Worm (Caenorhabditis elegans) whole organism, L1 larva: Measurements from ENCODE around the gene set-22.

Experiments
- C04F5.9 ChIP-seq: sonication (generic microtip); optimal IDR thresholded peaks from 2 replicates; lab custom pipeline; 2016; ENCODE audit warnings: missing genetic modification characterization, missing compliant biosample characterization
- C16A3.4 ChIP-seq: fragments of 150-350 bp; optimal IDR thresholded peaks from 2 replicates; lab custom pipeline; 2014; ENCODE audit warnings: missing biosample characterization, missing genetic modification characterization
- F16B12.6 ChIP-seq: fragments of 150-350 bp; optimal IDR thresholded peaks from 2 replicates; lab custom pipeline; 2014; ENCODE audit warnings: missing biosample characterization, missing genetic modification characterization
- aha-1 ChIP-seq: fragments of 150-350 bp; optimal IDR thresholded peaks from 2 replicates; lab custom pipeline; 2014; ENCODE audit warnings: missing biosample characterization, missing genetic modification characterization
- alr-1 ChIP-seq: fragments of 200-800 bp; sonication (Bioruptor generic); optimal IDR thresholded peaks from 2 replicates; lab custom pipeline; 2018; ENCODE audit warnings: borderline replicate concordance, mild to moderate bottlenecking, missing genetic modification characterization, missing compliant biosample characterization
- ama-1 ChIP-seq: fragments of 150-350 bp; optimal IDR thresholded peaks from 2 replicates; lab custom pipeline; 2014
- blmp-1 ChIP-seq: fragments of 150-350 bp; optimal IDR thresholded peaks from 2 replicates; lab custom pipeline; 2014; ENCODE audit warnings: missing biosample characterization, missing genetic modification characterization
- ceh-82 ChIP-seq, 3 experiments: fragments of 150-350 bp in 1 of 3; sonication (generic microtip) in 2 of 3; optimal IDR thresholded peaks; 2 replicates each; lab custom pipeline; 2014 to 2017; ENCODE audit warnings: missing biosample characterization in 3 of 3, missing genetic modification characterization in 3 of 3
- efl-1 ChIP-seq, 4 experiments: fragments of 150-350 bp; optimal IDR thresholded peaks in 3 of 4; peaks in 1 of 4; 1 replicate in 1 of 4; 2 replicates in 3 of 4; lab custom pipeline; 2014; ENCODE audit warnings: missing biosample characterization in 2 of 4, missing genetic modification characterization in 2 of 4, missing genetic modification reagents in 2 of 4
- egl-13 ChIP-seq: sonication (generic microtip); optimal IDR thresholded peaks from 2 replicates; lab custom pipeline; 2016; ENCODE audit warnings: missing genotype, missing genetic modification reagents, missing genetic modification characterization, missing compliant biosample characterization
- elt-3 ChIP-seq, 6 experiments: fragments of 150-350 bp in 1 of 6; sonication (generic microtip); optimal IDR thresholded peaks; 2 replicates each; lab custom pipeline; 2017 to 2018; ENCODE audit warnings: missing biosample characterization in 6 of 6, missing genetic modification characterization in 6 of 6, inconsistent platforms in 1 of 6
- ets-5 ChIP-seq: fragments of 200-800 bp; sonication (Bioruptor generic); IDR thresholded peaks from 2 replicates; pipeline ENCODE4 v1.3.6; 2022; ENCODE audit warnings: missing genetic modification characterization, missing compliant biosample characterization
- fkh-4 ChIP-seq: sonication (generic microtip); optimal IDR thresholded peaks from 2 replicates; lab custom pipeline; 2016; ENCODE audit warnings: missing compliant biosample characterization, missing genetic modification characterization, borderline replicate concordance
- fkh-8 ChIP-seq: sonication (generic microtip); optimal IDR thresholded peaks from 2 replicates; lab custom pipeline; 2016; ENCODE audit warnings: mild to moderate bottlenecking, missing genetic modification characterization, missing compliant biosample characterization
- fos-1 ChIP-seq: fragments of 150-350 bp; optimal IDR thresholded peaks from 2 replicates; lab custom pipeline; 2014; ENCODE audit warnings: missing biosample characterization, missing genetic modification characterization
- hlh-4 ChIP-seq: sonication (generic microtip); optimal IDR thresholded peaks from 2 replicates; lab custom pipeline; 2016; ENCODE audit warnings: mild to moderate bottlenecking, missing genetic modification characterization, missing compliant biosample characterization
- hpl-2 ChIP-seq: fragments of 150-350 bp; optimal IDR thresholded peaks from 2 replicates; lab custom pipeline; 2014; ENCODE audit warnings: missing biosample characterization, missing genetic modification reagents, missing genetic modification characterization
- irx-1 ChIP-seq: sonication (generic microtip); optimal IDR thresholded peaks from 2 replicates; lab custom pipeline; 2016; ENCODE audit warnings: missing genetic modification characterization, missing compliant biosample characterization
- isw-1 ChIP-seq: fragments of 200-800 bp; sonication (Bioruptor generic); IDR thresholded peaks from 2 replicates; pipeline ENCODE4 v1.3.6; 2022; ENCODE audit warnings: missing genetic modification characterization, missing compliant biosample characterization
- lin-13 ChIP-seq: fragments of 150-350 bp; optimal IDR thresholded peaks from 2 replicates; lab custom pipeline; 2014; ENCODE audit warnings: missing biosample characterization, missing genetic modification reagents, missing genetic modification characterization
- lin-14 ChIP-seq: fragments of 200-800 bp; sonication (Bioruptor generic); optimal IDR thresholded peaks from 2 replicates; lab custom pipeline; 2018; ENCODE audit warnings: mild to moderate bottlenecking, missing genetic modification characterization, moderate library complexity, missing compliant biosample characterization
- lsy-2 ChIP-seq, 2 experiments: fragments of 150-350 bp; optimal IDR thresholded peaks; 2 replicates each; lab custom pipeline; 2014; ENCODE audit warnings: missing biosample characterization in 2 of 2, missing genetic modification characterization in 2 of 2
- mdl-1 ChIP-seq, 2 experiments: fragments of 150-350 bp; optimal IDR thresholded peaks; 2 replicates each; lab custom pipeline; 2014 to 2017; ENCODE audit warnings: missing biosample characterization in 2 of 2, missing genetic modification characterization in 2 of 2, inconsistent platforms in 1 of 2
- mef-2 ChIP-seq: fragments of 150-350 bp; optimal IDR thresholded peaks from 2 replicates; lab custom pipeline; 2014; ENCODE audit warnings: missing biosample characterization, missing genetic modification characterization
- mep-1 ChIP-seq: fragments of 150-350 bp; optimal IDR thresholded peaks from 2 replicates; lab custom pipeline; 2014; ENCODE audit warnings: missing biosample characterization, missing genetic modification characterization
- nhr-20 ChIP-seq: sonication (generic microtip); optimal IDR thresholded peaks from 2 replicates; lab custom pipeline; 2016; ENCODE audit warnings: mild to moderate bottlenecking, missing genetic modification characterization, missing compliant biosample characterization
- nhr-47 ChIP-seq: sonication (generic microtip); optimal IDR thresholded peaks from 2 replicates; lab custom pipeline; 2016; ENCODE audit warnings: mild to moderate bottlenecking, missing genetic modification characterization, moderate library complexity, missing compliant biosample characterization
- nhr-71 ChIP-seq: sonication (generic microtip); optimal IDR thresholded peaks from 2 replicates; lab custom pipeline; 2016; ENCODE audit warnings: mild to moderate bottlenecking, missing genetic modification characterization, moderate library complexity, missing compliant biosample characterization
- nhr-76 ChIP-seq: sonication (generic microtip); optimal IDR thresholded peaks from 2 replicates; lab custom pipeline; 2017; ENCODE audit warnings: missing biosample characterization, missing genetic modification characterization
- nhr-85 ChIP-seq: sonication (generic microtip); peaks from one replicate; lab custom pipeline; 2016; ENCODE audit warnings: missing genetic modification characterization, inconsistent platforms, missing compliant biosample characterization
- nhr-90 ChIP-seq: sonication (generic microtip); optimal IDR thresholded peaks from 2 replicates; lab custom pipeline; 2016; ENCODE audit warnings: mild to moderate bottlenecking, missing genetic modification characterization, missing compliant biosample characterization; ENCODE audit not compliant: poor library complexity
- pqm-1 ChIP-seq: sonication (generic microtip); optimal IDR thresholded peaks from 3 replicates; lab custom pipeline; 2017; ENCODE audit warnings: missing biosample characterization, missing genetic modification characterization
- rnt-1 ChIP-seq: sonication (generic microtip); optimal IDR thresholded peaks from 2 replicates; lab custom pipeline; 2016; ENCODE audit warnings: mild to moderate bottlenecking, missing genetic modification characterization, moderate library complexity, missing compliant biosample characterization
- skn-1 ChIP-seq: fragments of 150-350 bp; optimal IDR thresholded peaks from 2 replicates; lab custom pipeline; 2014; ENCODE audit warnings: missing biosample characterization, missing genetic modification characterization
- snu-23 ChIP-seq: sonication (generic microtip); optimal IDR thresholded peaks from 2 replicates; lab custom pipeline; 2016; ENCODE audit warnings: missing genetic modification characterization, missing compliant biosample characterization
- sox-4 ChIP-seq: sonication (generic microtip); optimal IDR thresholded peaks from 2 replicates; lab custom pipeline; 2016; ENCODE audit warnings: missing genetic modification characterization, missing compliant biosample characterization
- sptf-1 ChIP-seq: fragments of 150-350 bp; optimal IDR thresholded peaks from 2 replicates; lab custom pipeline; 2014; ENCODE audit warnings: missing biosample characterization, missing genetic modification characterization
- tlp-1 ChIP-seq: fragments of 150-350 bp; optimal IDR thresholded peaks from 2 replicates; lab custom pipeline; 2014; ENCODE audit warnings: missing biosample characterization, missing genetic modification characterization
- unc-130 ChIP-seq: fragments of 150-350 bp; optimal IDR thresholded peaks from 2 replicates; lab custom pipeline; 2017; ENCODE audit warnings: missing biosample characterization, missing genetic modification characterization, inconsistent platforms
- unc-62 ChIP-seq: fragments of 150-350 bp; optimal IDR thresholded peaks from 2 replicates; lab custom pipeline; 2014; ENCODE audit warnings: missing biosample characterization, missing genetic modification reagents, missing genetic modification characterization
- unc-86 ChIP-seq: sonication (generic microtip); optimal IDR thresholded peaks from 2 replicates; lab custom pipeline; 2016; ENCODE audit warnings: missing genetic modification characterization, missing compliant biosample characterization
- vab-15 ChIP-seq: sonication (generic microtip); optimal IDR thresholded peaks from 2 replicates; lab custom pipeline; 2017; ENCODE audit warnings: missing genotype, mild to moderate bottlenecking, missing genetic modification characterization, missing compliant biosample characterization
- xbp-1 ChIP-seq: sonication (generic microtip); optimal IDR thresholded peaks from 2 replicates; lab custom pipeline; 2016; ENCODE audit warnings: missing genetic modification characterization, missing compliant biosample characterization
- zag-1 ChIP-seq: fragments of 150-350 bp; optimal IDR thresholded peaks from 2 replicates; lab custom pipeline; 2014; ENCODE audit warnings: missing biosample characterization, missing genetic modification characterization

set-22 gene

ce11 chrV:10441135-10442024, 4.7 kb downstream of the set-22 start, which contains the start of gene pap-1 (continued):
- TF ChIP-seq unc-86 (tag; lab: Kevin White, UChicago): no peak
- peak in 1 of 2 experiments; percentile 40 for TF ChIP-seq mdl-1 (tag; optimal IDR thresholded peaks at IDR 0.05; lab: Kevin White, UChicago)
- peak; percentile 3 for TF ChIP-seq egl-13 (tag; lab: Kevin White, UChicago)
- TF ChIP-seq zag-1 (tag; lab: Kevin White, UChicago): no peak

ce11 chrV:10453466-10453865, 16.8 kb downstream of the set-22 start, which contains the start of gene Y32F6A.5:
Gene Y32F6A.5, minus strand, starts transcription at chrV:10453605.
- no peak for TF ChIP-seq pqm-1 (tag; lab: Kevin White, UChicago)
- TF ChIP-seq rnt-1 (tag; lab: Kevin White, UChicago): peak; percentile 25
- no peak for TF ChIP-seq alr-1 (tag; lab: Kevin White, UChicago)
- no peak for TF ChIP-seq irx-1 (tag; lab: Kevin White, UChicago)

ce11 chrV:10457247-10457646, 20.5 kb downstream of the set-22 start, which contains the start of gene F22E12.1:
Gene F22E12.1, minus strand, starts transcription at chrV:10457347.
- TF ChIP-seq hlh-4: no peak
- no peak for TF ChIP-seq ama-1
- no peak for TF ChIP-seq aha-1 (tag; lab: Kevin White, UChicago)
- no peak for TF ChIP-seq nhr-47 (tag; lab: Kevin White, UChicago)
- TF ChIP-seq ceh-82 (tag; optimal IDR thresholded peaks at IDR 0.05; lab: Kevin White, UChicago): no peak
- no peak for TF ChIP-seq mef-2 (tag; lab: Kevin White, UChicago)
- TF ChIP-seq unc-130 (tag; lab: Kevin White, UChicago): no peak
- no peak for TF ChIP-seq fos-1 (tag; lab: Kevin White, UChicago)
- no peak for TF ChIP-seq sptf-1 (tag; lab: Kevin White, UChicago)
- no peak for TF ChIP-seq ets-5 (GFP tag; lab: Robert Waterston, UW)

ce11 chrV:10460685-10461084, 24.0 kb downstream of the set-22 start:
- no peak for TF ChIP-seq efl-1 (optimal IDR thresholded peaks at IDR 0.05; lab: Kevin White, UChicago)
- no peak for TF ChIP-seq efl-1 (GFP tag; optimal IDR thresholded peaks at IDR 0.05 in 1 of 2; lab: Kevin White, UChicago)
- TF ChIP-seq nhr-85 (tag; lab: Kevin White, UChicago): peak; percentile 90
- peak; percentile 74 for TF ChIP-seq lin-14 (GFP tag; lab: Kevin White, UChicago)
- no peak for TF ChIP-seq skn-1 (tag; lab: Kevin White, UChicago)
- no peak for TF ChIP-seq fos-1 (tag; lab: Kevin White, UChicago)
- no peak for TF ChIP-seq ama-1
- peak; percentile 37 for TF ChIP-seq nhr-71
- no peak for TF ChIP-seq sox-4
- TF ChIP-seq nhr-76: no peak
- no peak for TF ChIP-seq F16B12.6 (tag; lab: Kevin White, UChicago)
- TF ChIP-seq unc-62 (GFP tag; lab: Kevin White, UChicago): no peak
- peak; percentile 70 for TF ChIP-seq blmp-1 (tag; lab: Kevin White, UChicago)
- TF ChIP-seq lsy-2 (tag; optimal IDR thresholded peaks at IDR 0.05; lab: Kevin White, UChicago): peak in 1 of 2 experiments; percentile 29
- TF ChIP-seq vab-15 (tag; lab: Kevin White, UChicago): no peak
- no peak for TF ChIP-seq zag-1 (tag; lab: Kevin White, UChicago)
- peak; percentile 30 for TF ChIP-seq snu-23 (GFP tag; lab: Kevin White, UChicago)
- TF ChIP-seq rnt-1 (tag; lab: Kevin White, UChicago): no peak
- no peak for TF ChIP-seq hpl-2 (GFP tag; lab: Kevin White, UChicago)
- no peak for TF ChIP-seq C04F5.9 (tag; lab: Kevin White, UChicago)
- no peak for TF ChIP-seq C16A3.4 (tag; lab: Kevin White, UChicago)
- no peak for TF ChIP-seq unc-86 (tag; lab: Kevin White, UChicago)
- no peak for TF ChIP-seq mep-1
- TF ChIP-seq fkh-4 (tag; lab: Kevin White, UChicago): no peak
- TF ChIP-seq fkh-8 (tag; lab: Kevin White, UChicago): no peak
- TF ChIP-seq isw-1 (GFP tag; lab: Robert Waterston, UW): no peak
- TF ChIP-seq lin-13 (GFP tag; lab: Kevin White, UChicago): no peak
- peak in 3 of 6 experiments; percentile 25 to 86 (median 69) for TF ChIP-seq elt-3 (tag; optimal IDR thresholded peaks at IDR 0.05; lab: Kevin White, UChicago)
- TF ChIP-seq ceh-82 (tag; optimal IDR thresholded peaks at IDR 0.05; lab: Kevin White, UChicago): no peak
- no peak for TF ChIP-seq ets-5 (GFP tag; lab: Robert Waterston, UW)
- peak; percentile 31 for TF ChIP-seq nhr-20 (tag; lab: Kevin White, UChicago)
- no peak for TF ChIP-seq tlp-1
- TF ChIP-seq nhr-90: no peak
- no peak for TF ChIP-seq egl-13 (tag; lab: Kevin White, UChicago)
- TF ChIP-seq xbp-1 (tag; lab: Kevin White, UChicago): no peak
